Fruit fly (Drosophila melanogaster): ENCODE results near the gene fig.

DNA sequence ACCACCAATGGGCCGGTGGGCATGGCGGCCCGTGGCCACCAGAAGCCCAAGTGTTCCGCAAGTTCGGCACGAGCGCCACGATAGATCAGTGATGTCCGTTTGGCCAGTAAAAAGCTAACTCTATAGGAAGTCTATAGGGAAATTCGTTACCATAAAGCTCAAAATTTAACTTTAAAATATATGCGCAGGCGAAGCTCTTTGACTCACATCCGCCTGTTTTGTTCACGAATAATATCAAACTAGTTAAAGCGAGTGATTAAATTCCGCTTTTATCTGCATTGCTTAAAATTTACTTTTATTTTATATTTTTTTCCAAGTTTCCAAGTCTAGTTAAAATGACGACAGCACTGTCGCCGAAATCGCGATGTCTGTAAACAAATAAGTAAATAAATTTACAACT is 22.6 kb downstream of the fig start:
- no peak for TF ChIP-seq tj (GFP tag; optimal IDR thresholded peaks at IDR 0.05)
- no peak for TF ChIP-seq pad (GFP tag; optimal IDR thresholded peaks at IDR 0.05)
